Worm (Caenorhabditis elegans): ENCODE results near the gene sri-32.

DNA sequence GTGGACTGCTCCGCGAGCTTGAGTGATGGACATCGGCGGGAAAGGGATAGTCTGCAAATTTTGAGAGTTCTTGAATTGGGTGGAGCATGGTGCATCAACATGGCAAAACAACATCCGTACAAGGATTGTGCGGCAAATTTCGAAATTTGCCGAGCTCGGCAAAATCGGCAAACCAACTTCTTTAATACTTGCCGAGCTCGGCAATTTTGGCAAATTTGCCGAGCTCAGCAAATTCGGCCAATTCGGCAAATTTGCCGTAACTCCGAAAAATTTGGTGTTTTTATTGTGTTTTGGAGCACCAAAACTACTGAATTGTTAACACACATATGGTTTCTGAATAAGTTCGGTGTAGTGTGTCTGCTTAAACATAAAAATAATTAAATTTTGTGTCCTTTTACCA, 15.8 kb upstream of the sri-32 start, which contains the start of gene fbxc-55:
- TF ChIP-seq dpff-1 (tag; optimal IDR thresholded peaks at IDR 0.05) (no peak), snpc-4 (GFP tag; optimal IDR thresholded peaks at IDR 0.05) (no peak), snpc-4 (tag; optimal IDR thresholded peaks at IDR 0.05) (no peak), ekl-4 (GFP tag; IDR thresholded peaks at IDR 0.05) (no peak), cebp-2 (GFP tag; IDR thresholded peaks at IDR 0.05) (no peak), Y67H2A.10 (GFP tag; conservative IDR thresholded peaks at IDR 0.05) (no peak)

Measured in whole organism, young adult.